Fruit fly (Drosophila melanogaster): ENCODE measurements around the gene CG7560.

DNA sequence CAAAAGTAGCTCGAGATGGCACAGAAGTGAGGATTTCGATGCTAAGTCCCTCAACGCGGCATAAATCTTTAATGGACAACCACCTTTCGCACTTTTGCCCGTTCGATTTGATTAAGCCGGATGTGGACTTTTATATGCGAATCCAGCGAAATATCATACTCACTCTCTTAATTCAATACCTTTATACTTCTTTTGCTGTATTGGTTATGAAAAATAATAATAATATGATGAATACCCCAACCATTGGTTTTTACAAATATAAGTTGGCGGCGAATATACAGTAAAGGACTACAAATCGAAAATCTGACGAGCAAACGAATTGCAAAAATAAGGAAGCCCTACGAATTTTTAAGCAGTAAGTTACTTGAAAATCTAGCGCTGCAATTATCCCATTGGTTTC is 48.0 kb downstream of the CG7560 start, which contains the start of gene Vha16-3:
- TF ChIP-seq chm (GFP tag; IDR thresholded peaks at IDR 0.05) = no peak
- no peak for TF ChIP-seq Xrp1 (GFP tag; IDR thresholded peaks at IDR 0.05)
- TF ChIP-seq pros (GFP tag; optimal IDR thresholded peaks at IDR 0.05) = no peak
- no peak for TF ChIP-seq Hr39 (optimal IDR thresholded peaks at IDR 0.05)
- TF ChIP-seq ken (GFP tag; IDR thresholded peaks at IDR 0.05) = no peak
- TF ChIP-seq Spps (tag; optimal IDR thresholded peaks at IDR 0.05) = no peak
- TF ChIP-seq MTF-1 (GFP tag; optimal IDR thresholded peaks at IDR 0.05; ENCODE audit: borderline replicate concordance) = no peak
- TF ChIP-seq Myb (GFP tag; optimal IDR thresholded peaks at IDR 0.05) = no peak
- no peak for TF ChIP-seq prd (optimal IDR thresholded peaks at IDR 0.05)
- no peak for TF ChIP-seq prd (GFP tag; IDR thresholded peaks at IDR 0.05)
